Worm (Caenorhabditis elegans): Measurements from ENCODE around the gene ZC239.3.

Gene ZC239.3

DNA sequence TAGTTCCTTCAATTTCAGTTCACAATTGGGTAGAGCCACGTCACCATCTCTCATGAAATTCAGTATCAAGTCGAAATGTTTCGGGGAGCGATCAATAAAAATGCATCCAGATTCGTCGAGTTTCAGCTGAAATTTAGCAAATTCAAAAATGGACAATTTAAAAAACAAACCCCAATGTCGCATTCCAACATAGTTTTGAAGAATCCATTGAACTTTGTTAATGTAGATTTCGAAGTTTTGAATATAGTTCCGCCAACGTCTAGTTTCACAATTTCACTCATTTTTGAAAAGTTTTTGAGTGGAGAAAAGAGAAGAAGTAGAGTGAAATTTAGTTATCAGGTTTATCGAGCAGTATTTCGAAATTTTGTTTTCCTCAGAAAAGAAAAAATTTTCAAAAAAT, 5.9 kb downstream of the ZC239.3 start, which contains the start of gene ZC239.14:
ZC239.14 (minus strand) TSS at position 305 of the 400 bp plus-strand sequence.
- TF ChIP-seq madf-10 (tag; optimal IDR thresholded peaks at IDR 0.05) (no peak), xnd-1 (tag; optimal IDR thresholded peaks at IDR 0.05) (no peak), madf-3 (GFP tag; IDR thresholded peaks at IDR 0.05) (no peak), C17E4.6 (GFP tag; IDR thresholded peaks at IDR 0.05) (no peak), hmg-1.2 (GFP tag; IDR thresholded peaks at IDR 0.05) (no peak), lin-26 (GFP tag; IDR thresholded peaks at IDR 0.05) (no peak), F39B2.1 (GFP tag; IDR thresholded peaks at IDR 0.05) (no peak), ceh-100 (GFP tag; IDR thresholded peaks at IDR 0.05) (no peak), ccch-3 (GFP tag; optimal IDR thresholded peaks at IDR 0.05) (no peak), tlf-1 (GFP tag; optimal IDR thresholded peaks at IDR 0.05) (no peak), ztf-22 (GFP tag; optimal IDR thresholded peaks at IDR 0.05) (no peak), ceh-91 (GFP tag; IDR thresholded peaks at IDR 0.05) (no peak)

DNA sequence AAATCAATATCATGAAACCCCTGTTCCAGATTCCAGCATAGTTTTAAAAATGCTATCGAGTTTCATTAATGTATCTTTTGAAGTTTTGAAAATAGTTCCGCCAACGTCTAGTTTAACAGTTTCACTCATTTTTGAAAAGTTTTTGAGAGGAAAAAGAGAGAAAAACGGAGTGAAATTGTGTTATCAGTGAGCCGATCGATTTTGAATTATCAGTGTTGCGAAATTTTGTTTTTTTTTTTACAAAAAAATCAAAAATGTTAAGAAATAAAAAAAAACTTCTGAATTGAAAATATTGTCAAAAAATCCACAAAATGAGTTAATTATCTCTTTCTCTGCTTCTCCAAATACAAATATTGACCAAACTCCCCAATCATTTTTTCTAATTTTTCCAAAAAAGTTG, 6.8 kb downstream of the ZC239.3 start, which contains the start of gene ZC239.13:
ZC239.13 (minus strand) TSS at position 154 of the 400 bp plus-strand sequence.
- TF ChIP-seq Y56A3A.18 (GFP tag; IDR thresholded peaks at IDR 0.05) (no peak), cebp-1 (GFP tag; IDR thresholded peaks at IDR 0.05) (peak; percentile 74; the same call in 1 of the 2 replicates), cebp-1 (tag; optimal IDR thresholded peaks at IDR 0.05) (peak; percentile 78)

DNA sequence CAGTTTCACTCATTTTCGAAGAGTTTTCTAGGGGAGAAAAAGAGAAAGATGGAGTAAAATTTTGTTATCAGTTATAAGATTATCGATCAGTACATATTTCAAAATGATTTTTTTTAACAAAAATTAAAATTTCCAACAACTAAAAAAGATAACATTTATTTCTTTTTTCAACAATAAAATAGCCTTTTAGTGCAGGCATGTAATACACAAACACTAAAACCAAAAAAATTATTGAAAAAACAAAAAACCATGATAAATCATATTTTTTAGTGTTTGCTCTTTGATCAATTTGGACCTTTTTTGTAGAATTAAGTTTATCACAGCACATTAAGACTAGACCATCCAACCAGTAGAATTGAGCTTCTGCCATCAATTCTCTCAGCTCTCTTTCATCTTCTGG, 8.8 kb downstream of the ZC239.3 start, which contains the start of gene ZC239.15:
ZC239.15 (minus strand) TSS at position 101 of the 400 bp plus-strand sequence.
- TF ChIP-seq B0035.1 (tag; optimal IDR thresholded peaks at IDR 0.05) (no peak), sptf-2 (GFP tag; optimal IDR thresholded peaks at IDR 0.05) (no peak), lin-26 (GFP tag; IDR thresholded peaks at IDR 0.05) (no peak), atf-7 (tag; optimal IDR thresholded peaks at IDR 0.05) (no peak), let-526 (GFP tag; IDR thresholded peaks at IDR 0.05) (no peak), K12H6.12 (tag; optimal IDR thresholded peaks at IDR 0.05) (no peak), Y67H2A.10 (GFP tag; conservative IDR thresholded peaks at IDR 0.05) (no peak), let-607 (tag; optimal IDR thresholded peaks at IDR 0.05) (no peak), Y53G8AR.9 (GFP tag; conservative IDR thresholded peaks at IDR 0.05) (no peak), rec-8 (tag; optimal IDR thresholded peaks at IDR 0.05) (no peak), ekl-4 (GFP tag; IDR thresholded peaks at IDR 0.05) (no peak)

DNA sequence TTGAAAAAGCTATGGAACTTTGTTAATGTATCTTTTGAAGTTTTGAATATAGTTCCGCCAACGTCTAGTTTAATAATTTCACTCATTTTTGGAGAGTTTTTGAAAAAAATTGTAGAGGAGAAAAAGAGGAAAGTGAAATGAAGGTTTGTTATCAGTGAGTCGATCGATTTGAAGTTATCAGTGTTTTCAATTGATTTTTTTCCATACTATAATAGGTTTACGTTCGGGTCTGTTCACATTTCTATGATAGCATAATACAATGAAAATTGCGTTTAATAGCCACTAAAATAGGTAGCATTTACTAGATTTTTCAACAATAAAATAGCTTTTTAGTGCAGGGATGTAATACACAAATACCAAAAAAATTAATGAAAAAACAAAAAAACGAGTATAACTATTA, 9.3 kb downstream of the ZC239.3 start, which contains the start of gene ZC239.16:
ZC239.16 (minus strand) TSS at position 120 of the 400 bp plus-strand sequence.
- TF ChIP-seq Y95B8A.8 (GFP tag; IDR thresholded peaks at IDR 0.05) (no peak), nhr-80 (tag; optimal IDR thresholded peaks at IDR 0.05) (peak; percentile 13)

DNA sequence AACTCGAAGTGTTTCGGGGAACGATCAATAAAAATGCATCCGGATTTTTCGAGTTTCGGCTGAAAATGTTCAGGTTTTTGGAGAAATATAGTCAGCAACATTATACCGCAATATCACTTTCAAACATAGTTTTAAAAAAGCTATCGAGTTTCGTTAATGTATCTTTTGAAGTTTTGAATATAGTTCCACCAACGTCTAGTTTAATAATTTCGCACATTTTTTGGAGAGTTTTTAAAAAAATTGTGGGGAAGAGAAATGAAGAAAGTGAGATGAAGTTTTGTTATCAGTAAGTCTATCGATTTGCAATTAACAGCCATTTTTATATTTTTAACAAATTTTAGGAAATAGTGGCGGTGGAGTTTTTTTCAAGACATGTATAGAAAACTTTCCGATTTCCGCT, 9.9 kb downstream of the ZC239.3 start, which contains the start of gene ZC239.17:
ZC239.17 (minus strand) TSS at position 101 of the 400 bp plus-strand sequence.
- TF ChIP-seq snpc-4 (GFP tag; optimal IDR thresholded peaks at IDR 0.05), result no peak
- no peak for TF ChIP-seq snpc-4 (tag; optimal IDR thresholded peaks at IDR 0.05)
- no peak for TF ChIP-seq xnd-1 (tag; optimal IDR thresholded peaks at IDR 0.05)
- no peak for TF ChIP-seq F57A8.1 (GFP tag; optimal IDR thresholded peaks at IDR 0.05)
- TF ChIP-seq efl-1 (GFP tag; optimal IDR thresholded peaks at IDR 0.05), result no peak
- TF ChIP-seq sdz-38 (tag; optimal IDR thresholded peaks at IDR 0.05), result no peak
- no peak for TF ChIP-seq dpff-1 (tag; optimal IDR thresholded peaks at IDR 0.05)
- TF ChIP-seq atf-7 (tag; optimal IDR thresholded peaks at IDR 0.05), result no peak
- no peak for TF ChIP-seq bed-2 (GFP tag; IDR thresholded peaks at IDR 0.05)
- no peak for TF ChIP-seq F52B5.7 (tag; optimal IDR thresholded peaks at IDR 0.05)
- TF ChIP-seq nfya-1 (tag; optimal IDR thresholded peaks at IDR 0.05; ENCODE audit: borderline replicate concordance, insufficient read depth), result no peak

All from whole organism, young adult.